Fruit fly (Drosophila melanogaster) whole organism, embryonic: ENCODE measurements around the gene capu.

Source experiments
- CG10209 ChIP-seq: fragments of 200-800 bp; sonication (Bioruptor generic); optimal IDR thresholded peaks from 3 replicates; lab custom pipeline; 2017; ENCODE audit warnings: missing biosample characterization, mild to moderate bottlenecking, missing genetic modification characterization, missing genetic modification reagents
- CG10274 ChIP-seq: fragments of 200-800 bp; sonication (Bioruptor generic); optimal IDR thresholded peaks from 3 replicates; lab custom pipeline; 2017; ENCODE audit warnings: missing biosample characterization, mild to moderate bottlenecking, missing genetic modification characterization
- CG10366 ChIP-seq: fragments of 200-800 bp; sonication (Bioruptor generic); IDR thresholded peaks from 2 replicates; pipeline ENCODE4 v1.3.6; 2022; ENCODE audit warnings: missing biosample characterization, missing genetic modification characterization
- CG12104 ChIP-seq: fragments of 200-800 bp; sonication (Bioruptor generic); optimal IDR thresholded peaks from 3 replicates; lab custom pipeline; 2016; ENCODE audit warnings: missing biosample characterization, missing genetic modification characterization
- CG12299 ChIP-seq: fragments of 200-800 bp; sonication (Bioruptor generic); optimal IDR thresholded peaks from 2 replicates; lab custom pipeline; 2018; ENCODE audit warnings: missing biosample characterization, mild to moderate bottlenecking, missing genetic modification characterization
- CG12391 ChIP-seq: fragments of 200-800 bp; sonication (Bioruptor generic); optimal IDR thresholded peaks from 3 replicates; lab custom pipeline; 2018; ENCODE audit warnings: missing biosample characterization, mild to moderate bottlenecking, missing genetic modification characterization, moderate library complexity
- CG14441 ChIP-seq: fragments of 200-800 bp; sonication (Bioruptor generic); IDR thresholded peaks from 2 replicates; pipeline ENCODE4 v1.3.6; 2022; ENCODE audit warnings: missing biosample characterization, missing genetic modification characterization
- CG1647 ChIP-seq: fragments of 200-800 bp; sonication (Bioruptor generic); optimal IDR thresholded peaks from 3 replicates; lab custom pipeline; 2016; ENCODE audit warnings: missing biosample characterization, missing genetic modification characterization
- CG30020 ChIP-seq: fragments of 200-800 bp; optimal IDR thresholded peaks from 2 replicates; lab custom pipeline; 2019; ENCODE audit warnings: missing biosample characterization, mild to moderate bottlenecking, missing genetic modification characterization, moderate library complexity
- CG31441 ChIP-seq: fragments of 200-800 bp; sonication (Bioruptor generic); IDR thresholded peaks from 2 replicates; pipeline ENCODE4 v1.3.6; 2022; ENCODE audit warnings: missing biosample characterization, missing genetic modification characterization
- CG32532 ChIP-seq: fragments of 200-800 bp; sonication (Bioruptor generic); IDR thresholded peaks from 2 replicates; pipeline ENCODE4 v1.3.6; 2022; ENCODE audit warnings: missing biosample characterization, missing genetic modification characterization
- CG32767 ChIP-seq: fragments of 200-800 bp; sonication (Bioruptor generic); IDR thresholded peaks from 2 replicates; pipeline ENCODE4 v1.3.6; 2022; ENCODE audit warnings: missing biosample characterization, missing genetic modification characterization
- CG4424 ChIP-seq: fragments of 200-800 bp; sonication (Bioruptor generic); optimal IDR thresholded peaks from 3 replicates; lab custom pipeline; 2016; ENCODE audit warnings: missing biosample characterization, missing genetic modification characterization
- CG6689 ChIP-seq: fragments of 200-800 bp; sonication (Bioruptor generic); IDR thresholded peaks from 2 replicates; pipeline ENCODE4 v1.3.6; 2022; ENCODE audit warnings: missing biosample characterization, missing genetic modification characterization
- CG7372 ChIP-seq: fragments of 200-800 bp; sonication (Bioruptor generic); IDR thresholded peaks from 2 replicates; pipeline ENCODE4 v1.3.6; 2022; ENCODE audit warnings: missing biosample characterization, missing genetic modification characterization
- CG7745 ChIP-seq: fragments of 200-800 bp; sonication (Bioruptor generic); optimal IDR thresholded peaks from 2 replicates; lab custom pipeline; 2018; ENCODE audit warnings: missing biosample characterization, mild to moderate bottlenecking, missing genetic modification characterization, moderate library complexity
- CG7963 ChIP-seq: fragments of 200-800 bp; sonication (Bioruptor generic); IDR thresholded peaks from 3 replicates; pipeline ENCODE4 v1.3.6; 2022; ENCODE audit warnings: missing biosample characterization, missing genetic modification characterization; ENCODE audit not compliant: partially characterized antibody
- CG7987 ChIP-seq: fragments of 200-800 bp; sonication (Bioruptor generic); optimal IDR thresholded peaks from 2 replicates; lab custom pipeline; 2018; ENCODE audit warnings: missing biosample characterization, mild to moderate bottlenecking, missing genetic modification characterization, moderate library complexity
- Chrac-16 ChIP-seq: fragments of 200-800 bp; sonication (Bioruptor generic); optimal IDR thresholded peaks from 3 replicates; lab custom pipeline; 2016; ENCODE audit warnings: missing biosample characterization, missing genetic modification characterization
- CrebB ChIP-seq: fragments of 200-800 bp; sonication (Bioruptor generic); optimal IDR thresholded peaks from 3 replicates; lab custom pipeline; 2018; ENCODE audit warnings: missing biosample characterization, mild to moderate bottlenecking, missing genetic modification characterization
- Elba2 ChIP-seq: fragments of 200-800 bp; sonication (Bioruptor generic); optimal IDR thresholded peaks from 3 replicates; lab custom pipeline; 2016; ENCODE audit warnings: missing biosample characterization, missing genetic modification characterization
- HLHmδ ChIP-seq: fragments of 200-800 bp; sonication (Bioruptor generic); optimal IDR thresholded peaks from 2 replicates; lab custom pipeline; 2018; ENCODE audit warnings: missing biosample characterization, mild to moderate bottlenecking, missing genetic modification characterization, moderate library complexity
- Hr51 ChIP-seq, 2 experiments: fragments of 200-800 bp; sonication (Bioruptor generic); optimal IDR thresholded peaks; 2 replicates in 1 of 2; 3 replicates in 1 of 2; lab custom pipeline; 2016 to 2018; ENCODE audit warnings: missing biosample characterization in 2 of 2, missing genetic modification characterization in 2 of 2, mild to moderate bottlenecking in 1 of 2, moderate library complexity in 1 of 2
- Meics ChIP-seq: fragments of 200-800 bp; sonication (Bioruptor generic); optimal IDR thresholded peaks from 2 replicates; lab custom pipeline; 2017; ENCODE audit warnings: missing biosample characterization, mild to moderate bottlenecking, missing genetic modification characterization
- Nf-YC ChIP-seq: fragments of 200-800 bp; optimal IDR thresholded peaks from 3 replicates; lab custom pipeline; 2019; ENCODE audit warnings: missing biosample characterization, mild to moderate bottlenecking, missing genetic modification characterization, moderate library complexity
- Poxn ChIP-seq: fragments of 200-800 bp; sonication (Bioruptor generic); IDR thresholded peaks from 2 replicates; pipeline ENCODE4 v1.3.6; 2022; ENCODE audit warnings: missing biosample characterization, missing genetic modification characterization
- Ptx1 ChIP-seq: fragments of 200-800 bp; sonication (Bioruptor generic); IDR thresholded peaks from 2 replicates; pipeline ENCODE4 v1.3.6; 2022; ENCODE audit warnings: missing biosample characterization, missing genetic modification characterization
- Scr ChIP-seq: fragments of 200-800 bp; sonication (Bioruptor generic); IDR thresholded peaks from 2 replicates; pipeline ENCODE4 v1.3.6; 2022; ENCODE audit warnings: missing biosample characterization, missing genetic modification characterization; ENCODE audit not compliant: partially characterized antibody
- Sox102F ChIP-seq: fragments of 200-800 bp; sonication (Bioruptor generic); optimal IDR thresholded peaks from 2 replicates; lab custom pipeline; 2018; ENCODE audit warnings: missing biosample characterization, mild to moderate bottlenecking, missing genetic modification characterization, moderate library complexity
- Ssrp ChIP-seq: fragments of 200-800 bp; sonication (Bioruptor generic); optimal IDR thresholded peaks from 2 replicates; lab custom pipeline; 2018; ENCODE audit warnings: missing biosample characterization, mild to moderate bottlenecking, missing genetic modification characterization, moderate library complexity
- TFAM ChIP-seq: fragments of 200-800 bp; sonication (Bioruptor generic); optimal IDR thresholded peaks from 2 replicates; lab custom pipeline; 2017; ENCODE audit warnings: missing biosample characterization, missing genetic modification characterization, inconsistent platforms
- ash1 ChIP-seq: fragments of 200-800 bp; sonication (Bioruptor generic); optimal IDR thresholded peaks from 2 replicates; lab custom pipeline; 2018; ENCODE audit warnings: missing biosample characterization, mild to moderate bottlenecking, missing genetic modification characterization
- az2 ChIP-seq: fragments of 200-800 bp; sonication (Bioruptor generic); optimal IDR thresholded peaks from 3 replicates; lab custom pipeline; 2016; ENCODE audit warnings: missing biosample characterization, missing genetic modification characterization
- bowl ChIP-seq: fragments of 200-800 bp; sonication (Bioruptor generic); IDR thresholded peaks from 2 replicates; pipeline ENCODE4 v1.3.6; 2022; ENCODE audit warnings: missing biosample characterization, missing genetic modification characterization
- chif ChIP-seq, 2 experiments: fragments of 200-800 bp; sonication (Bioruptor generic); optimal IDR thresholded peaks; 3 replicates each; lab custom pipeline; 2016; ENCODE audit warnings: missing biosample characterization in 2 of 2, missing genetic modification characterization in 2 of 2
- crp ChIP-seq, 2 experiments: fragments of 200-800 bp; sonication (Bioruptor generic); optimal IDR thresholded peaks; 2 replicates in 1 of 2; 3 replicates in 1 of 2; lab custom pipeline; 2017; ENCODE audit warnings: missing biosample characterization in 2 of 2, missing genetic modification characterization in 2 of 2, mild to moderate bottlenecking in 1 of 2, moderate library complexity in 1 of 2
- danr ChIP-seq: fragments of 200-800 bp; sonication (Bioruptor generic); IDR thresholded peaks from 2 replicates; pipeline ENCODE4 v1.3.6; 2022; ENCODE audit warnings: missing biosample characterization, missing genetic modification characterization
- dm ChIP-seq: fragments of 200-800 bp; sonication (Bioruptor generic); optimal IDR thresholded peaks from 3 replicates; lab custom pipeline; 2016; ENCODE audit warnings: missing biosample characterization, missing genetic modification characterization
- esg ChIP-seq: fragments of 200-800 bp; sonication (Bioruptor generic); conservative IDR thresholded peaks from 2 replicates; pipeline ENCODE4 v1.3.6; 2022; ENCODE audit warnings: missing biosample characterization, missing genetic modification characterization
- eve ChIP-seq, 2 experiments: fragments of >200 bp; optimal IDR thresholded peaks; 2 replicates each; lab custom pipeline; 2017; ENCODE audit warnings: missing biosample characterization in 2 of 2, missing genetic modification characterization in 2 of 2
- fd3F ChIP-seq: fragments of 200-800 bp; sonication (Bioruptor generic); optimal IDR thresholded peaks from 2 replicates; lab custom pipeline; 2018; ENCODE audit warnings: missing biosample characterization, mild to moderate bottlenecking, missing genetic modification characterization, moderate library complexity
- fd96Cb ChIP-seq: fragments of 200-800 bp; sonication (Bioruptor generic); optimal IDR thresholded peaks from 2 replicates; lab custom pipeline; 2018; ENCODE audit warnings: missing biosample characterization, mild to moderate bottlenecking, missing genetic modification characterization, moderate library complexity
- ftz-f1 ChIP-seq: fragments of 200-800 bp; sonication (Bioruptor generic); optimal IDR thresholded peaks from 2 replicates; lab custom pipeline; 2016; ENCODE audit warnings: missing biosample characterization, missing genetic modification characterization
- lov ChIP-seq, 2 experiments: fragments of 200-800 bp in 1 of 2; fragments of >200 bp in 1 of 2; sonication (Bioruptor generic) in 1 of 2; IDR thresholded peaks in 1 of 2; optimal IDR thresholded peaks in 1 of 2; 2 replicates in 1 of 2; 3 replicates in 1 of 2; pipeline versions ENCODE4 v1.3.6 to Lab custom; 2017 to 2022; ENCODE audit warnings: missing biosample characterization in 1 of 2, missing genetic modification characterization in 1 of 2
- nerfin-2 ChIP-seq: fragments of 200-800 bp; sonication (Bioruptor generic); IDR thresholded peaks from 2 replicates; pipeline ENCODE4 v1.3.6; 2022; ENCODE audit warnings: missing biosample characterization, missing genetic modification characterization; ENCODE audit not compliant: partially characterized antibody
- onecut ChIP-seq: fragments of 200-800 bp; sonication (Bioruptor generic); IDR thresholded peaks from 2 replicates; pipeline ENCODE4 v1.3.6; 2022; ENCODE audit warnings: missing biosample characterization, missing genetic modification characterization
- pros ChIP-seq: fragments of 200-800 bp; sonication (Bioruptor generic); optimal IDR thresholded peaks from 3 replicates; lab custom pipeline; 2019; ENCODE audit warnings: missing biosample characterization, mild to moderate bottlenecking, missing genetic modification characterization, moderate library complexity
- sd ChIP-seq: fragments of 200-800 bp; sonication (Bioruptor generic); optimal IDR thresholded peaks from 3 replicates; lab custom pipeline; 2018; ENCODE audit warnings: missing biosample characterization, mild to moderate bottlenecking, missing genetic modification characterization, moderate library complexity
- twi ChIP-seq: fragments of 200-800 bp; optimal IDR thresholded peaks from 2 replicates; lab custom pipeline; 2019; ENCODE audit warnings: missing biosample characterization, mild to moderate bottlenecking, missing genetic modification characterization, moderate library complexity
- z ChIP-seq: fragments of 200-800 bp; sonication (Bioruptor generic); IDR thresholded peaks from 3 replicates; pipeline ENCODE4 v1.3.6; 2022; ENCODE audit warnings: missing biosample characterization, missing genetic modification characterization

Gene capu

dm6 chr2L:3882172-3882571, 20.5 kb downstream of the capu start (continued):
- no peak for TF ChIP-seq Chrac-16 (GFP tag; lab: Kevin White, UChicago)
- TF ChIP-seq eve (GFP tag; optimal IDR thresholded peaks at IDR 0.05; lab: Kevin White, UChicago), result no peak
- no peak for TF ChIP-seq Nf-YC (tag; lab: Kevin White, UChicago)
- peak; percentile 30 for TF ChIP-seq CG10209 (GFP tag; lab: Kevin White, UChicago)
- TF ChIP-seq CG32532, result peak; percentile 46; the same call in 1 of the 2 replicates
- no peak for TF ChIP-seq CG1647 (GFP tag; lab: Kevin White, UChicago)
- TF ChIP-seq Elba2 (GFP tag; lab: Kevin White, UChicago), result no peak
- no peak for TF ChIP-seq crp (GFP tag; optimal IDR thresholded peaks at IDR 0.05; lab: Kevin White, UChicago)
- no peak; the same call in 1 of the 2 replicates for TF ChIP-seq CG10366 (GFP tag; lab: Robert Waterston, UW)
- TF ChIP-seq z (GFP tag; lab: Robert Waterston, UW), result no peak
- TF ChIP-seq Ptx1 (GFP tag; lab: Robert Waterston, UW), result peak; percentile 54
- no peak for TF ChIP-seq ash1 (GFP tag; lab: Kevin White, UChicago)
- TF ChIP-seq CG7745, result no peak
- no peak for TF ChIP-seq CG10274 (GFP tag; lab: Kevin White, UChicago)
- no peak for TF ChIP-seq danr (GFP tag; lab: Robert Waterston, UW)
- TF ChIP-seq CG32767 (GFP tag; lab: Robert Waterston, UW), result no peak
- TF ChIP-seq esg (GFP tag; lab: Robert Waterston, UW), result no peak
- TF ChIP-seq CG30020 (tag; lab: Kevin White, UChicago), result no peak
- TF ChIP-seq Hr51 (GFP tag; optimal IDR thresholded peaks at IDR 0.05; lab: Kevin White, UChicago), result peak in 1 of 2 experiments; percentile 63
- TF ChIP-seq CG31441, result peak; percentile 34; the same call in 1 of the 2 replicates
- TF ChIP-seq TFAM (GFP tag; lab: Kevin White, UChicago), result no peak
- TF ChIP-seq Sox102F (GFP tag; lab: Kevin White, UChicago), result peak; percentile 66
- TF ChIP-seq CG12391 (tag; lab: Kevin White, UChicago), result peak; percentile 55
- TF ChIP-seq bowl (GFP tag; lab: Robert Waterston, UW), result no peak
- TF ChIP-seq CG14441 (GFP tag; lab: Robert Waterston, UW), result no peak
- no peak for TF ChIP-seq nerfin-2 (GFP tag; lab: Robert Waterston, UW)
- TF ChIP-seq dm (GFP tag; lab: Kevin White, UChicago), result no peak
- TF ChIP-seq ftz-f1 (GFP tag; lab: Kevin White, UChicago), result no peak
- no peak for TF ChIP-seq HLHmδ (GFP tag; lab: Kevin White, UChicago)
- no peak for TF ChIP-seq CG12104
- no peak for TF ChIP-seq CG7963
- peak; percentile 12 to 25 for TF ChIP-seq chif (GFP tag; optimal IDR thresholded peaks at IDR 0.05; lab: Kevin White, UChicago)
- no peak; the same call in 1 of the 2 replicates for TF ChIP-seq CG7372
- TF ChIP-seq az2 (GFP tag; lab: Kevin White, UChicago), result peak; percentile 31
- peak; percentile 30 for TF ChIP-seq Meics (GFP tag; lab: Kevin White, UChicago)
- TF ChIP-seq CrebB (tag; lab: Kevin White, UChicago), result no peak
- no peak for TF ChIP-seq Scr (GFP tag; lab: Robert Waterston, UW)
- TF ChIP-seq CG7987, result no peak
- TF ChIP-seq CG4424 (GFP tag; lab: Kevin White, UChicago), result no peak
- TF ChIP-seq fd3F, result no peak
- no peak for TF ChIP-seq twi (tag; lab: Kevin White, UChicago)
- no peak for TF ChIP-seq lov (optimal IDR thresholded peaks at IDR 0.05; lab: Kevin White, UChicago)
- no peak for TF ChIP-seq lov (GFP tag; IDR thresholded peaks at IDR 0.05; lab: Robert Waterston, UW)
- no peak for TF ChIP-seq sd (tag; lab: Kevin White, UChicago)
- TF ChIP-seq pros (GFP tag; lab: Kevin White, UChicago), result no peak
- peak; percentile 60 for TF ChIP-seq CG6689 (GFP tag; lab: Robert Waterston, UW)
- TF ChIP-seq Ssrp (tag; lab: Kevin White, UChicago), result peak; percentile 22
- no peak for TF ChIP-seq Poxn (GFP tag; lab: Robert Waterston, UW)
- TF ChIP-seq fd96Cb (tag; lab: Kevin White, UChicago), result no peak
- no peak for TF ChIP-seq onecut (GFP tag; lab: Robert Waterston, UW)
- TF ChIP-seq CG12299 (tag; lab: Kevin White, UChicago), result no peak
